Worm (Caenorhabditis elegans) whole organism, L2 larva: Measurements from ENCODE around the gene ptr-15.

Experiments
- ZK546.5 ChIP-seq: sonication (generic microtip); optimal IDR thresholded peaks from 2 replicates; lab custom pipeline; 2017; ENCODE audit warnings: missing biosample characterization, missing genetic modification characterization
- aly-2 ChIP-seq: fragments of 150-350 bp; optimal IDR thresholded peaks from 2 replicates; lab custom pipeline; 2014; ENCODE audit warnings: missing biosample characterization, missing genetic modification characterization
- ama-1 ChIP-seq: fragments of 150-350 bp; optimal IDR thresholded peaks from 2 replicates; lab custom pipeline; 2018; ENCODE audit warnings: inconsistent platforms
- ceh-16 ChIP-seq: fragments of 150-350 bp; optimal IDR thresholded peaks from 2 replicates; lab custom pipeline; 2014; ENCODE audit warnings: missing biosample characterization, missing genetic modification characterization
- ceh-82 ChIP-seq: fragments of 150-350 bp; optimal IDR thresholded peaks from 2 replicates; lab custom pipeline; 2014; ENCODE audit warnings: missing biosample characterization, missing genetic modification characterization
- elt-3 ChIP-seq: sonication (generic microtip); optimal IDR thresholded peaks from 2 replicates; lab custom pipeline; 2017; ENCODE audit warnings: missing biosample characterization, missing genetic modification characterization
- lin-39 ChIP-seq: fragments of 150-350 bp; optimal IDR thresholded peaks from 2 replicates; lab custom pipeline; 2014; ENCODE audit warnings: missing biosample characterization, missing genetic modification reagents, missing genetic modification characterization
- nhr-10 ChIP-seq: sonication (generic microtip); optimal IDR thresholded peaks from 2 replicates; lab custom pipeline; 2017; ENCODE audit warnings: missing biosample characterization, missing genetic modification characterization
- nhr-25 ChIP-seq: fragments of 150-350 bp; sonication (generic microtip); optimal IDR thresholded peaks from 3 replicates; lab custom pipeline; 2014; ENCODE audit warnings: missing biosample characterization, missing genetic modification characterization
- snpc-4 ChIP-seq: fragments of 150-350 bp; optimal IDR thresholded peaks from 2 replicates; lab custom pipeline; 2014; ENCODE audit warnings: missing biosample characterization, missing genetic modification characterization
- unc-39 ChIP-seq: fragments of 150-350 bp; optimal IDR thresholded peaks from 2 replicates; lab custom pipeline; 2014; ENCODE audit warnings: missing biosample characterization, missing genetic modification characterization
- zag-1 ChIP-seq: fragments of 150-350 bp; optimal IDR thresholded peaks from 2 replicates; lab custom pipeline; 2014; ENCODE audit warnings: missing biosample characterization, missing genetic modification characterization
- ztf-11 ChIP-seq: sonication (generic microtip); optimal IDR thresholded peaks from 2 replicates; lab custom pipeline; 2017; ENCODE audit warnings: missing biosample characterization, missing genetic modification characterization
- ztf-4 ChIP-seq: fragments of 150-350 bp; optimal IDR thresholded peaks from 2 replicates; lab custom pipeline; 2014; ENCODE audit warnings: missing biosample characterization, missing genetic modification characterization

ce11 chrV:7012617-7013016, 42.8 kb upstream of the ptr-15 start, which contains the start of gene srw-127:
- TF ChIP-seq lin-39 (tag; lab: Kevin White, UChicago) (no peak), zag-1 (tag; lab: Kevin White, UChicago) (no peak), unc-39 (tag; lab: Kevin White, UChicago) (no peak), elt-3 (tag; lab: Kevin White, UChicago) (no peak), ztf-11 (tag; lab: Kevin White, UChicago) (no peak), ceh-82 (no peak), ceh-16 (tag; lab: Kevin White, UChicago) (no peak), aly-2 (tag; lab: Kevin White, UChicago) (no peak), ama-1 (no peak), ztf-4 (tag; lab: Kevin White, UChicago) (no peak), ZK546.5 (tag; lab: Kevin White, UChicago) (no peak), snpc-4 (tag; lab: Kevin White, UChicago) (no peak), nhr-25 (tag; lab: Kevin White, UChicago) (no peak), nhr-10 (no peak)
